Worm (Caenorhabditis elegans): ENCODE measurements around the gene memi-3.

DNA sequence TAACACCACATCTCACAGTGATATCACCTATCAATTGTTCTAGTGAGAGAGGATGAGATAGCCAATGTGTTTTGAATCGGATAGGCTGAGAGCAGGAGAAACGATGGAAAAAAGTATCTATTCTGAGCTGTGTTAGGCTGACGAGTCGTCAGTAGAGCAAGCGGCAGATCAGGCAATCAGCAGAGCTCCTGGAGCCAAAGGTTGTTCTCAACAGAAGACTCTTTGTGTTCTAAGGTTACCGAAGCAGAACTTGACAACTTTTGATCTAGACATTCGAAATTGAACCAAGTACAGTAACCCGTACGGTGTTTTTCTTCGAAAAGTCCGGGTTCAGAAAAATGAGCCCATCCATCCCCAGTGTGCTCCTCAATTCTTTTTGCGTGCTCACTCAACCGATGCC is 50.4 kb downstream of the memi-3 start:
- TF ChIP-seq dmd-4 (tag; optimal IDR thresholded peaks at IDR 0.05; ENCODE audit: borderline replicate concordance), result no peak
- no peak for TF ChIP-seq pqm-1 (tag; optimal IDR thresholded peaks at IDR 0.05)
- TF ChIP-seq ama-1 (optimal IDR thresholded peaks at IDR 0.05), result no peak
- TF ChIP-seq ceh-9 (tag; optimal IDR thresholded peaks at IDR 0.05), result no peak
- TF ChIP-seq nhr-11 (tag; optimal IDR thresholded peaks at IDR 0.05), result no peak
- TF ChIP-seq ets-4 (tag; optimal IDR thresholded peaks at IDR 0.05), result no peak
- no peak for TF ChIP-seq ceh-45 (GFP tag; IDR thresholded peaks at IDR 0.05)
- TF ChIP-seq elt-2 (tag; optimal IDR thresholded peaks at IDR 0.05), result no peak

Data from whole organism, late embryonic.